Worm (Caenorhabditis elegans) whole organism, mixed stage, embryonic: ENCODE data around the gene pqbp-1.1.

Experiments
- bed-3 ChIP-seq: fragments of 200-800 bp; sonication (Bioruptor generic); optimal IDR thresholded peaks from 3 replicates; lab custom pipeline; 2018; ENCODE audit warnings: mild to moderate bottlenecking, missing genetic modification characterization, moderate library complexity, missing compliant biosample characterization
- blmp-1 ChIP-seq: fragments of 150-350 bp; optimal IDR thresholded peaks from 2 replicates; lab custom pipeline; 2014; ENCODE audit warnings: missing biosample characterization, missing genetic modification characterization
- ceh-39 ChIP-seq: fragments of 150-350 bp; optimal IDR thresholded peaks from 2 replicates; lab custom pipeline; 2014; ENCODE audit warnings: missing biosample characterization, missing genetic modification characterization
- ceh-43 ChIP-seq: fragments of 200-800 bp; sonication (Bioruptor generic); optimal IDR thresholded peaks from 2 replicates; lab custom pipeline; 2018; ENCODE audit warnings: mild to moderate bottlenecking, missing genetic modification characterization, moderate library complexity, missing compliant biosample characterization
- ceh-83 ChIP-seq: fragments of 200-800 bp; sonication (Bioruptor generic); optimal IDR thresholded peaks from 2 replicates; lab custom pipeline; 2018; ENCODE audit warnings: mild to moderate bottlenecking, missing genetic modification characterization, missing compliant biosample characterization
- ces-1 ChIP-seq: fragments of 150-350 bp; optimal IDR thresholded peaks from 2 replicates; lab custom pipeline; 2014; ENCODE audit warnings: missing biosample characterization, missing genetic modification reagents, missing genetic modification characterization
- cnd-1 ChIP-seq: fragments of 200-800 bp; sonication (Bioruptor generic); optimal IDR thresholded peaks from 2 replicates; lab custom pipeline; 2018; ENCODE audit warnings: mild to moderate bottlenecking, missing genetic modification characterization, missing compliant biosample characterization
- drap-1 ChIP-seq: fragments of 200-800 bp; sonication (Bioruptor generic); optimal IDR thresholded peaks from 3 replicates; lab custom pipeline; 2018; ENCODE audit warnings: mild to moderate bottlenecking, missing genetic modification characterization, missing compliant biosample characterization
- elt-1 ChIP-seq: sonication (generic microtip); optimal IDR thresholded peaks from 2 replicates; lab custom pipeline; 2017; ENCODE audit warnings: missing genetic modification characterization, mild to moderate bottlenecking, missing compliant biosample characterization, antibody characterized with exemption, moderate library complexity, borderline replicate concordance; ENCODE audit not compliant: insufficient read depth
- elt-3 ChIP-seq: fragments of 150-350 bp; optimal IDR thresholded peaks from 2 replicates; lab custom pipeline; 2014; ENCODE audit warnings: missing biosample characterization, missing genetic modification characterization
- flh-1 ChIP-seq: fragments of 200-800 bp; sonication (Bioruptor generic); optimal IDR thresholded peaks from 2 replicates; lab custom pipeline; 2018; ENCODE audit warnings: mild to moderate bottlenecking, missing genetic modification characterization, moderate library complexity, missing compliant biosample characterization
- ham-2 ChIP-seq: fragments of 200-800 bp; sonication (Bioruptor generic); optimal IDR thresholded peaks from 2 replicates; lab custom pipeline; 2018; ENCODE audit warnings: mild to moderate bottlenecking, missing genetic modification characterization, missing compliant biosample characterization
- hlh-1 ChIP-seq: fragments of 150-350 bp; optimal IDR thresholded peaks from 2 replicates; lab custom pipeline; 2014; ENCODE audit warnings: missing biosample characterization, missing genetic modification reagents, missing genetic modification characterization
- lin-32 ChIP-seq: fragments of 200-800 bp; sonication (Bioruptor generic); optimal IDR thresholded peaks from 2 replicates; lab custom pipeline; 2018; ENCODE audit warnings: mild to moderate bottlenecking, missing genetic modification characterization, missing compliant biosample characterization
- lsy-2 ChIP-seq: fragments of 150-350 bp; optimal IDR thresholded peaks from 2 replicates; lab custom pipeline; 2014; ENCODE audit warnings: missing biosample characterization, missing genetic modification characterization
- mab-5 ChIP-seq: fragments of 150-350 bp; optimal IDR thresholded peaks from 2 replicates; lab custom pipeline; 2014; ENCODE audit warnings: missing biosample characterization, missing genetic modification characterization
- mls-2 ChIP-seq: sonication (generic microtip); optimal IDR thresholded peaks from 2 replicates; lab custom pipeline; 2016; ENCODE audit warnings: mild to moderate bottlenecking, missing genetic modification characterization, moderate library complexity, missing compliant biosample characterization
- nhr-12 ChIP-seq: fragments of 150-350 bp; optimal IDR thresholded peaks from 2 replicates; lab custom pipeline; 2014; ENCODE audit warnings: missing biosample characterization, missing genetic modification characterization
- nhr-2 ChIP-seq: fragments of 150-350 bp; optimal IDR thresholded peaks from 2 replicates; lab custom pipeline; 2014; ENCODE audit warnings: missing biosample characterization, missing genetic modification characterization
- nhr-28 ChIP-seq: fragments of 150-350 bp; optimal IDR thresholded peaks from 2 replicates; lab custom pipeline; 2014; ENCODE audit warnings: missing biosample characterization, missing genetic modification characterization
- nhr-76 ChIP-seq: sonication (generic microtip); optimal IDR thresholded peaks from 2 replicates; lab custom pipeline; 2017; ENCODE audit warnings: missing biosample characterization, missing genetic modification characterization
- pha-4 ChIP-seq: fragments of 150-350 bp; optimal IDR thresholded peaks from 2 replicates; lab custom pipeline; 2018; ENCODE audit warnings: missing biosample characterization, missing genetic modification reagents, missing genetic modification characterization
- sem-2 ChIP-seq: fragments of 200-800 bp; sonication (Bioruptor generic); optimal IDR thresholded peaks from 2 replicates; lab custom pipeline; 2018; ENCODE audit warnings: mild to moderate bottlenecking, missing genetic modification characterization, missing compliant biosample characterization
- snpc-4 ChIP-seq: fragments of 150-350 bp; optimal IDR thresholded peaks from 2 replicates; lab custom pipeline; 2014; ENCODE audit warnings: missing biosample characterization, missing genetic modification characterization
- sptf-1 ChIP-seq: sonication (generic microtip); optimal IDR thresholded peaks from 2 replicates; lab custom pipeline; 2017; ENCODE audit warnings: mild to moderate bottlenecking, missing genetic modification characterization, moderate library complexity, missing compliant biosample characterization
- tbx-8 ChIP-seq: fragments of 200-800 bp; sonication (Bioruptor generic); optimal IDR thresholded peaks from 2 replicates; lab custom pipeline; 2018; ENCODE audit warnings: mild to moderate bottlenecking, missing genetic modification characterization, moderate library complexity, missing compliant biosample characterization
- unc-120 ChIP-seq: sonication (generic microtip); optimal IDR thresholded peaks from 2 replicates; lab custom pipeline; 2017; ENCODE audit warnings: missing genetic modification characterization, missing compliant biosample characterization; ENCODE audit not compliant: poor library complexity, severe bottlenecking
- unc-62 ChIP-seq: fragments of 150-350 bp; optimal IDR thresholded peaks from 2 replicates; lab custom pipeline; 2014; ENCODE audit warnings: missing biosample characterization, missing genetic modification reagents, missing genetic modification characterization
- zip-8 ChIP-seq: fragments of 150-350 bp; optimal IDR thresholded peaks from 2 replicates; lab custom pipeline; 2014; ENCODE audit warnings: missing biosample characterization, missing genetic modification characterization
- ztf-11 ChIP-seq: fragments of 150-350 bp; optimal IDR thresholded peaks from 2 replicates; lab custom pipeline; 2014; ENCODE audit warnings: missing biosample characterization, missing genetic modification characterization

Gene pqbp-1.1

DNA sequence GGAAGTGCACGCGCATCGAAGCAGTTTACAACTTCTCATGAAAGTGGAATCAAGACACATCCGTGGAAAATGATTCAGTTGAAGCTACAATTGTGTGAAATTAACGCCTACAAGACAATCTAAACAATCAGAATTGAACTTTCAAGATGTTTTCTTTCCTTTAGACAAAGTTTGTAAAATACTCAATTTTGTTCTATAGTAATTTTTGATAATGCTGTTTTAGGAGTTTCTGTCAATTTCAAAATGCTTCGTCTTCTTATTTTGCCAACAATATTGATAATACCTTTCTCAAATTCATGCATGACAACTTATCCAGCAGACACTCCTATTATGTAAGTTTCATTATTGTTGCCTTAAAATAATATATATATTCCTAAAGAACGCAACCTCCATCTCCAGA is 7.6 kb upstream of the pqbp-1.1 start, which contains the start of gene T21D12.11:
T21D12.11 (plus strand) TSS at position 301 of the 400 bp plus-strand sequence.
- TF ChIP-seq elt-3 (tag; lab: Kevin White, UChicago) = no peak
- no peak for TF ChIP-seq snpc-4 (tag; lab: Kevin White, UChicago)
- no peak for TF ChIP-seq ceh-83
- TF ChIP-seq pha-4 (tag; lab: Kevin White, UChicago) = no peak
- no peak for TF ChIP-seq flh-1 (GFP tag; lab: Kevin White, UChicago)
- no peak for TF ChIP-seq lsy-2 (tag; lab: Kevin White, UChicago)
- no peak for TF ChIP-seq unc-120 (tag; lab: Kevin White, UChicago)
- no peak for TF ChIP-seq drap-1
- no peak for TF ChIP-seq mab-5 (tag; lab: Kevin White, UChicago)
- TF ChIP-seq bed-3 (GFP tag; lab: Kevin White, UChicago) = no peak
- TF ChIP-seq lin-32 = no peak
- no peak for TF ChIP-seq ceh-43 (GFP tag; lab: Kevin White, UChicago)
- TF ChIP-seq elt-1 (tag; lab: Kevin White, UChicago) = no peak
- no peak for TF ChIP-seq nhr-12 (tag; lab: Kevin White, UChicago)
- no peak for TF ChIP-seq ces-1 (GFP tag; lab: Kevin White, UChicago)
- TF ChIP-seq cnd-1 (tag; lab: Kevin White, UChicago) = no peak
- TF ChIP-seq nhr-76 (tag; lab: Kevin White, UChicago) = no peak
- TF ChIP-seq nhr-28 (tag; lab: Kevin White, UChicago) = no peak

- TF ChIP-seq tbx-8 = no peak
- TF ChIP-seq unc-62 (GFP tag; lab: Kevin White, UChicago) = no peak
- no peak for TF ChIP-seq snpc-4 (tag; lab: Kevin White, UChicago)
- TF ChIP-seq blmp-1 (tag; lab: Kevin White, UChicago) = no peak
- TF ChIP-seq ham-2 = no peak
- TF ChIP-seq pha-4 (tag; lab: Kevin White, UChicago) = no peak
- TF ChIP-seq ces-1 (GFP tag; lab: Kevin White, UChicago) = no peak
- no peak for TF ChIP-seq ztf-11 (tag; lab: Kevin White, UChicago)
Measured at ce11 chrIV:266148-266547, 4.7 kb upstream of the pqbp-1.1 start, which contains the start of gene T21D12.12. TSS of gene T21D12.12 (plus strand) at chrIV:266448.

ce11 chrIV:264182-264709 is 2.8 kb upstream of the pqbp-1.1 start, which contains the start of gene pat-6:
TSS of gene pat-6 (minus strand) at chrIV:264232.
- TF ChIP-seq tbx-8 (no peak), flh-1 (GFP tag; lab: Kevin White, UChicago) (no peak), blmp-1 (tag; lab: Kevin White, UChicago) (no peak), unc-120 (tag; lab: Kevin White, UChicago) (peak; percentile 76), sptf-1 (tag; lab: Kevin White, UChicago) (no peak), hlh-1 (tag; lab: Kevin White, UChicago) (peak; percentile 44), mls-2 (no peak), pha-4 (tag; lab: Kevin White, UChicago) (no peak), drap-1 (no peak), ceh-39 (tag; lab: Kevin White, UChicago) (no peak), ceh-43 (GFP tag; lab: Kevin White, UChicago) (no peak), unc-62 (GFP tag; lab: Kevin White, UChicago) (peak; percentile 27), nhr-76 (tag; lab: Kevin White, UChicago) (no peak), ces-1 (GFP tag; lab: Kevin White, UChicago) (peak; percentile 50), zip-8 (tag; lab: Kevin White, UChicago) (no peak), cnd-1 (tag; lab: Kevin White, UChicago) (no peak)

DNA sequence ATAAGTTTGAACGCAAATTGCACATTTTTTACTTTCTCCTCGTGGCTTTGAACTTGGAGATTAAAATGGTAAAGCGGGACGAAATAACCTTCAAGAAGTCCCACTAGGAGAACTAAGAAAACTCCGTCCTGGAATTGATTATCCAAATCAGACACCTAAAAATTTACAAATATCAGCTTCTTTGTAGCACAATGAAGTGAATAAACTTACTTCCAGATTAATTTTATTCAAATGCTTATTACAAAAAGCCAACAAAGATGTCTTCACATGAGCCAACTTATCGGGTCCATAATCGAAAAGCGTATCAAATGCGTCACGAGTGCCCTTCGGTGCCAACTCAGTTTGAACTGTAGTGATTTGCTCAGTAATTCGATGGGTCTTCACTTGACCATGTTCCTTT is 977 bp upstream of the pqbp-1.1 start:
- TF ChIP-seq ceh-83 (no peak), ceh-43 (GFP tag; lab: Kevin White, UChicago) (no peak), nhr-2 (no peak), bed-3 (GFP tag; lab: Kevin White, UChicago) (no peak), unc-62 (GFP tag; lab: Kevin White, UChicago) (no peak), ztf-11 (tag; lab: Kevin White, UChicago) (no peak), sem-2 (GFP tag; lab: Kevin White, UChicago) (no peak), nhr-12 (tag; lab: Kevin White, UChicago) (no peak), zip-8 (tag; lab: Kevin White, UChicago) (no peak), mls-2 (no peak), lsy-2 (tag; lab: Kevin White, UChicago) (no peak), snpc-4 (tag; lab: Kevin White, UChicago) (no peak), lin-32 (no peak), sptf-1 (tag; lab: Kevin White, UChicago) (no peak), blmp-1 (tag; lab: Kevin White, UChicago) (no peak)
